Worm (Caenorhabditis elegans) whole organism, L2 larva: Measurements from ENCODE around the gene F56D2.5.

Experiments
- C34F6.9 ChIP-seq: fragments of 150-350 bp; optimal IDR thresholded peaks from 2 replicates; lab custom pipeline; 2014; ENCODE audit warnings: missing biosample characterization, missing genetic modification characterization
- R02D3.7 ChIP-seq: fragments of 150-350 bp; optimal IDR thresholded peaks from 2 replicates; lab custom pipeline; 2014; ENCODE audit warnings: missing biosample characterization, missing genetic modification characterization
- aly-2 ChIP-seq: fragments of 150-350 bp; optimal IDR thresholded peaks from 2 replicates; lab custom pipeline; 2014; ENCODE audit warnings: missing biosample characterization, missing genetic modification characterization
- ama-1 ChIP-seq: fragments of 150-350 bp; optimal IDR thresholded peaks from 2 replicates; lab custom pipeline; 2018; ENCODE audit warnings: inconsistent platforms
- ceh-16 ChIP-seq: fragments of 150-350 bp; optimal IDR thresholded peaks from 2 replicates; lab custom pipeline; 2014; ENCODE audit warnings: missing biosample characterization, missing genetic modification characterization
- elt-3 ChIP-seq: sonication (generic microtip); optimal IDR thresholded peaks from 2 replicates; lab custom pipeline; 2017; ENCODE audit warnings: missing biosample characterization, missing genetic modification characterization
- lsy-2 ChIP-seq, 2 experiments: fragments of 150-350 bp in 1 of 2; sonication (generic microtip) in 1 of 2; optimal IDR thresholded peaks; 2 replicates each; lab custom pipeline; 2014 to 2017; ENCODE audit warnings: missing biosample characterization in 2 of 2, missing genetic modification characterization in 2 of 2
- mbf-1 ChIP-seq: sonication (generic microtip); optimal IDR thresholded peaks from 2 replicates; lab custom pipeline; 2017; ENCODE audit warnings: missing biosample characterization, missing genetic modification characterization
- nhr-12 ChIP-seq: fragments of 150-350 bp; optimal IDR thresholded peaks from 2 replicates; lab custom pipeline; 2014; ENCODE audit warnings: missing biosample characterization, missing genetic modification characterization
- nhr-237 ChIP-seq: fragments of 150-350 bp; optimal IDR thresholded peaks from 2 replicates; lab custom pipeline; 2014; ENCODE audit warnings: missing biosample characterization, missing genetic modification characterization
- nhr-77 ChIP-seq: fragments of 150-350 bp; optimal IDR thresholded peaks from 2 replicates; lab custom pipeline; 2014; ENCODE audit warnings: missing biosample characterization, missing genetic modification characterization
- skn-1 ChIP-seq: sonication (generic microtip); optimal IDR thresholded peaks from 2 replicates; lab custom pipeline; 2017; ENCODE audit warnings: missing biosample characterization, missing genetic modification characterization
- zag-1 ChIP-seq: fragments of 150-350 bp; optimal IDR thresholded peaks from 2 replicates; lab custom pipeline; 2014; ENCODE audit warnings: missing biosample characterization, missing genetic modification characterization

DNA sequence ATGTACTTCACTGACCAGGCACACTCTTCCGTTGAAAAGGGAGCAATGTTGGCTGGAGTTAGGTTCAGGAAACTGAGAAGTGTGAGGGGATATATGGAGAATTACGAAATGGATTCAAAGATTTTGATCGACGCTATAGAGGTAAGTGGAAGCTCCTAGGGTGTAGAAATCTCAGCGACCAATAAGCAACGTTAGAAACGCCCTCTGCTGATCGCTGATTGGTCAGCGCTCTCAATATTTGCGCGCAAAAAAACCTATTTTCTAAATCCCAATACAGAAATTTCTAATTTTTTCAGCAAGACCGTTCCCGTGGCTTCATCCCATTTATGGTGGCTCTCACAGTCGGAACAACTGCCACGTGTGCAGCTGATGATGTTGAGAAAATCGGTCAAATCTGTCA lies 34.5 kb upstream of the F56D2.5 start:
- no peak for TF ChIP-seq ama-1 (lab: Kevin White, UChicago)
- no peak for TF ChIP-seq nhr-77
- TF ChIP-seq lsy-2 (tag; optimal IDR thresholded peaks at IDR 0.05; lab: Kevin White, UChicago): no peak
- no peak for TF ChIP-seq aly-2 (tag; lab: Kevin White, UChicago)
- TF ChIP-seq elt-3 (tag; lab: Kevin White, UChicago): no peak
- no peak for TF ChIP-seq zag-1 (tag; lab: Kevin White, UChicago)
- no peak for TF ChIP-seq skn-1 (tag; lab: Kevin White, UChicago)
- no peak for TF ChIP-seq nhr-237 (tag; lab: Kevin White, UChicago)
- TF ChIP-seq R02D3.7 (tag; lab: Kevin White, UChicago): no peak
- TF ChIP-seq ceh-16 (tag; lab: Kevin White, UChicago): no peak
- no peak for TF ChIP-seq mbf-1 (tag; lab: Kevin White, UChicago)
- no peak for TF ChIP-seq C34F6.9
- no peak for TF ChIP-seq nhr-12 (tag; lab: Kevin White, UChicago)
